Fruit fly (Drosophila melanogaster) whole organism, embryonic: Measurements from ENCODE around the gene CG34353.

Source experiments
- Aef1 ChIP-seq: fragments of 200-800 bp; sonication (Bioruptor generic); IDR thresholded peaks from 3 replicates; pipeline ENCODE4 v1.3.6; 2022; ENCODE audit warnings: missing biosample characterization, missing genetic modification characterization
- Blimp-1 ChIP-seq: fragments of 200-800 bp; sonication (Bioruptor generic); optimal IDR thresholded peaks from 3 replicates; lab custom pipeline; 2018; ENCODE audit warnings: missing biosample characterization, missing genetic modification characterization, mild to moderate bottlenecking, moderate library complexity, missing genetic modification reagents
- CG10431 ChIP-seq: fragments of 200-800 bp; sonication (Bioruptor generic); optimal IDR thresholded peaks from 3 replicates; lab custom pipeline; 2018; ENCODE audit warnings: missing biosample characterization, mild to moderate bottlenecking, missing genetic modification characterization
- CG10565 ChIP-seq: fragments of 200-800 bp; sonication (Bioruptor generic); optimal IDR thresholded peaks from 3 replicates; lab custom pipeline; 2016; ENCODE audit warnings: missing biosample characterization, mild to moderate bottlenecking, missing genetic modification characterization
- CG11085 ChIP-seq: fragments of 200-800 bp; sonication (Bioruptor generic); IDR thresholded peaks from 2 replicates; pipeline ENCODE4 v1.3.6; 2022; ENCODE audit warnings: missing biosample characterization, missing genetic modification characterization
- CG11247 ChIP-seq: fragments of 200-800 bp; sonication (Bioruptor generic); IDR thresholded peaks from 2 replicates; pipeline ENCODE4 v1.3.6; 2022; ENCODE audit warnings: missing biosample characterization, missing genetic modification characterization
- CG11398 ChIP-seq: fragments of 200-800 bp; sonication (Bioruptor generic); optimal IDR thresholded peaks from 2 replicates; lab custom pipeline; 2016; ENCODE audit warnings: missing biosample characterization, missing genetic modification characterization
- CG12236 ChIP-seq: fragments of 200-800 bp; sonication (Bioruptor generic); optimal IDR thresholded peaks from 2 replicates; lab custom pipeline; 2016; ENCODE audit warnings: missing biosample characterization, missing genetic modification characterization
- CG13894 ChIP-seq: fragments of 200-800 bp; sonication (Bioruptor generic); optimal IDR thresholded peaks from 3 replicates; lab custom pipeline; 2018; ENCODE audit warnings: missing biosample characterization, mild to moderate bottlenecking, missing genetic modification characterization, moderate library complexity
- CG15479 ChIP-seq: fragments of 200-800 bp; sonication (Bioruptor generic); optimal IDR thresholded peaks from 3 replicates; lab custom pipeline; 2019; ENCODE audit warnings: missing biosample characterization, mild to moderate bottlenecking, missing genetic modification characterization, moderate library complexity
- CG15601 ChIP-seq: fragments of 200-800 bp; sonication (Bioruptor generic); optimal IDR thresholded peaks from 3 replicates; lab custom pipeline; 2019; ENCODE audit warnings: missing biosample characterization, mild to moderate bottlenecking, missing genetic modification characterization, moderate library complexity
- CG17328 ChIP-seq: fragments of 200-800 bp; sonication (Bioruptor generic); IDR thresholded peaks from 2 replicates; pipeline ENCODE4 v1.3.6; 2022; ENCODE audit warnings: missing biosample characterization, missing genetic modification characterization
- CG18599 ChIP-seq: fragments of 200-800 bp; sonication (Bioruptor generic); optimal IDR thresholded peaks from 3 replicates; lab custom pipeline; 2017; ENCODE audit warnings: missing biosample characterization, missing genetic modification characterization, mild to moderate bottlenecking, moderate library complexity, missing genetic modification reagents
- CG2875 ChIP-seq: fragments of 200-800 bp; sonication (Bioruptor generic); optimal IDR thresholded peaks from 2 replicates; lab custom pipeline; 2017; ENCODE audit warnings: missing biosample characterization, mild to moderate bottlenecking, missing genetic modification characterization, missing genetic modification reagents
- CG2889 ChIP-seq: fragments of 200-800 bp; sonication (Bioruptor generic); IDR thresholded peaks from 3 replicates; pipeline ENCODE4 v1.3.6; 2022; ENCODE audit warnings: missing biosample characterization, missing genetic modification characterization
- CG3065 ChIP-seq: fragments of 200-800 bp; sonication (Bioruptor generic); optimal IDR thresholded peaks from 2 replicates; lab custom pipeline; 2016; ENCODE audit warnings: missing biosample characterization, missing genetic modification characterization
- CG31365 ChIP-seq: fragments of 200-800 bp; sonication (Bioruptor generic); optimal IDR thresholded peaks from 2 replicates; lab custom pipeline; 2018; ENCODE audit warnings: missing biosample characterization, mild to moderate bottlenecking, missing genetic modification characterization
- CG3847 ChIP-seq: fragments of 200-800 bp; sonication (Bioruptor generic); IDR thresholded peaks from 2 replicates; pipeline ENCODE4 v1.3.6; 2022; ENCODE audit warnings: missing biosample characterization, missing genetic modification characterization
- CG3995 ChIP-seq: fragments of 200-800 bp; sonication (Bioruptor generic); optimal IDR thresholded peaks from 3 replicates; lab custom pipeline; 2016; ENCODE audit warnings: missing biosample characterization, missing genetic modification characterization
- CG6272 ChIP-seq: fragments of 200-800 bp; sonication (Bioruptor generic); IDR thresholded peaks from 2 replicates; pipeline ENCODE4 v1.3.6; 2022; ENCODE audit warnings: missing biosample characterization, missing genetic modification characterization
- CG7786 ChIP-seq: fragments of 200-800 bp; sonication (Bioruptor generic); optimal IDR thresholded peaks from 2 replicates; lab custom pipeline; 2016; ENCODE audit warnings: missing biosample characterization, missing genetic modification characterization
- CG9609 ChIP-seq: fragments of 200-800 bp; sonication (Bioruptor generic); optimal IDR thresholded peaks from 3 replicates; lab custom pipeline; 2016; ENCODE audit warnings: missing biosample characterization, missing genetic modification characterization
- CG9727 ChIP-seq: fragments of 200-800 bp; sonication (Bioruptor generic); optimal IDR thresholded peaks from 3 replicates; lab custom pipeline; 2017; ENCODE audit warnings: missing biosample characterization, mild to moderate bottlenecking, missing genetic modification characterization
- D19B ChIP-seq: fragments of 200-800 bp; sonication (Bioruptor generic); optimal IDR thresholded peaks from 2 replicates; lab custom pipeline; 2017; ENCODE audit warnings: missing biosample characterization, mild to moderate bottlenecking, missing genetic modification characterization
- Dll ChIP-seq: fragments of 200-800 bp; sonication (Bioruptor generic); IDR thresholded peaks from 4 replicates; pipeline ENCODE4 v1.3.6; 2022; ENCODE audit warnings: missing biosample characterization, missing genetic modification characterization; ENCODE audit not compliant: partially characterized antibody
- Elba2 ChIP-seq: fragments of 200-800 bp; sonication (Bioruptor generic); optimal IDR thresholded peaks from 3 replicates; lab custom pipeline; 2016; ENCODE audit warnings: missing biosample characterization, missing genetic modification characterization
- Fer2 ChIP-seq: fragments of 200-800 bp; sonication (Bioruptor generic); optimal IDR thresholded peaks from 2 replicates; lab custom pipeline; 2018; ENCODE audit warnings: missing biosample characterization, mild to moderate bottlenecking, missing genetic modification characterization, moderate library complexity
- HmgD ChIP-seq: fragments of 200-800 bp; sonication (Bioruptor generic); optimal IDR thresholded peaks from 3 replicates; lab custom pipeline; 2016; ENCODE audit warnings: missing biosample characterization, missing genetic modification characterization
- HmgZ ChIP-seq: fragments of 200-800 bp; sonication (Bioruptor generic); optimal IDR thresholded peaks from 2 replicates; lab custom pipeline; 2018; ENCODE audit warnings: missing biosample characterization, mild to moderate bottlenecking, missing genetic modification characterization
- Kr ChIP-seq: fragments of 200-800 bp; sonication (Bioruptor generic); optimal IDR thresholded peaks from 2 replicates; lab custom pipeline; 2017; ENCODE audit warnings: missing biosample characterization, mild to moderate bottlenecking, missing genetic modification characterization
- Mad ChIP-seq: fragments of 200-800 bp; sonication (Bioruptor generic); optimal IDR thresholded peaks from 2 replicates; lab custom pipeline; 2016; ENCODE audit warnings: missing biosample characterization, missing genetic modification characterization
- NfI ChIP-seq: fragments of 200-800 bp; sonication (Bioruptor generic); optimal IDR thresholded peaks from 3 replicates; lab custom pipeline; 2018; ENCODE audit warnings: missing biosample characterization, mild to moderate bottlenecking, missing genetic modification characterization, moderate library complexity
- Ravus ChIP-seq: fragments of 200-800 bp; sonication (Bioruptor generic); IDR thresholded peaks from 2 replicates; pipeline ENCODE4 v1.3.6; 2022; ENCODE audit warnings: missing biosample characterization, missing genetic modification characterization
- Rx ChIP-seq: fragments of 200-800 bp; sonication (Bioruptor generic); IDR thresholded peaks from 2 replicates; pipeline ENCODE4 v1.3.6; 2022; ENCODE audit warnings: missing biosample characterization, missing genetic modification characterization
- Six4 ChIP-seq: fragments of 200-800 bp; sonication (Bioruptor generic); optimal IDR thresholded peaks from 2 replicates; lab custom pipeline; 2016; ENCODE audit warnings: missing biosample characterization, missing genetic modification characterization
- ab ChIP-seq: fragments of 200-800 bp; sonication (Bioruptor generic); optimal IDR thresholded peaks from 2 replicates; lab custom pipeline; 2016; ENCODE audit warnings: missing biosample characterization, missing genetic modification characterization
- ac ChIP-seq: fragments of 200-800 bp; sonication (Bioruptor generic); optimal IDR thresholded peaks from 3 replicates; lab custom pipeline; 2017; ENCODE audit warnings: missing biosample characterization, mild to moderate bottlenecking, missing genetic modification characterization
- chif ChIP-seq, 2 experiments: fragments of 200-800 bp; sonication (Bioruptor generic); optimal IDR thresholded peaks; 3 replicates each; lab custom pipeline; 2016; ENCODE audit warnings: missing biosample characterization in 2 of 2, missing genetic modification characterization in 2 of 2
- cwo ChIP-seq: fragments of 200-800 bp; sonication (Bioruptor generic); optimal IDR thresholded peaks from 3 replicates; lab custom pipeline; 2017; ENCODE audit warnings: missing biosample characterization, missing genetic modification characterization, mild to moderate bottlenecking, moderate library complexity, missing genetic modification reagents
- dan ChIP-seq: fragments of 200-800 bp; sonication (Bioruptor generic); IDR thresholded peaks from 2 replicates; pipeline ENCODE4 v1.3.6; 2022; ENCODE audit warnings: missing biosample characterization, missing genetic modification characterization
- dati ChIP-seq: fragments of 200-800 bp; sonication (Bioruptor generic); IDR thresholded peaks from 2 replicates; pipeline ENCODE4 v1.3.6; 2022; ENCODE audit warnings: missing biosample characterization, missing genetic modification characterization
- fd64A ChIP-seq: fragments of 200-800 bp; sonication (Bioruptor generic); optimal IDR thresholded peaks from 3 replicates; lab custom pipeline; 2018; ENCODE audit warnings: missing biosample characterization, mild to moderate bottlenecking, missing genetic modification characterization
- h ChIP-seq: fragments of >200 bp; optimal IDR thresholded peaks from 2 replicates; lab custom pipeline; 2017
- salm ChIP-seq: fragments of 200-800 bp; sonication (Bioruptor generic); optimal IDR thresholded peaks from 2 replicates; lab custom pipeline; 2018; ENCODE audit warnings: missing biosample characterization, mild to moderate bottlenecking, missing genetic modification characterization
- seq ChIP-seq: fragments of 200-800 bp; sonication (Bioruptor generic); IDR thresholded peaks from 2 replicates; pipeline ENCODE4 v1.3.6; 2022; ENCODE audit warnings: missing biosample characterization, missing genetic modification characterization
- so ChIP-seq: fragments of 200-800 bp; sonication (Bioruptor generic); IDR thresholded peaks from 3 replicates; pipeline ENCODE4 v1.3.6; 2022; ENCODE audit warnings: missing biosample characterization, missing genetic modification characterization
- sob ChIP-seq: fragments of 200-800 bp; sonication (Bioruptor generic); IDR thresholded peaks from 2 replicates; pipeline ENCODE4 v1.3.6; 2022; ENCODE audit warnings: missing biosample characterization, missing genetic modification characterization
- tin ChIP-seq: fragments of 200-800 bp; sonication (Bioruptor generic); optimal IDR thresholded peaks from 3 replicates; lab custom pipeline; 2016; ENCODE audit warnings: missing biosample characterization, missing genetic modification characterization
- tio ChIP-seq: fragments of 200-800 bp; sonication (Bioruptor generic); optimal IDR thresholded peaks from 2 replicates; lab custom pipeline; 2017; ENCODE audit warnings: missing biosample characterization, missing genetic modification characterization, inconsistent platforms
- trem ChIP-seq: fragments of 200-800 bp; optimal IDR thresholded peaks from 3 replicates; lab custom pipeline; 2019; ENCODE audit warnings: missing biosample characterization, mild to moderate bottlenecking, missing genetic modification characterization, moderate library complexity
- vfl ChIP-seq: fragments of 200-800 bp; sonication (Bioruptor generic); optimal IDR thresholded peaks from 2 replicates; lab custom pipeline; 2016; ENCODE audit warnings: missing biosample characterization, missing genetic modification characterization
- zen2 ChIP-seq: fragments of 200-800 bp; sonication (Bioruptor generic); IDR thresholded peaks from 3 replicates; pipeline ENCODE4 v1.3.6; 2022; ENCODE audit warnings: missing biosample characterization, missing genetic modification characterization; ENCODE audit not compliant: partially characterized antibody
- zf30C ChIP-seq: fragments of 200-800 bp; sonication (Bioruptor generic); optimal IDR thresholded peaks from 3 replicates; lab custom pipeline; 2018; ENCODE audit warnings: missing biosample characterization, mild to moderate bottlenecking, missing genetic modification characterization

CG34353 gene

dm6 chr3R:27953890-27954289, 48.2 kb upstream of the CG34353 start, which contains the start of gene CG4951 (continued):
- no peak for TF ChIP-seq tio (GFP tag; lab: Kevin White, UChicago)
- no peak for TF ChIP-seq ab
- no peak for TF ChIP-seq CG9609 (GFP tag; lab: Kevin White, UChicago)
- no peak for TF ChIP-seq CG10431
- TF ChIP-seq Aef1 = peak; percentile 94
- TF ChIP-seq Elba2 = no peak
- no peak for TF ChIP-seq CG11247
- no peak for TF ChIP-seq Mad (GFP tag; lab: Kevin White, UChicago)
- TF ChIP-seq so = no peak
- TF ChIP-seq CG11085 (GFP tag; lab: Robert Waterston, UW) = no peak
- no peak for TF ChIP-seq D19B (GFP tag; lab: Kevin White, UChicago)
- no peak for TF ChIP-seq CG3065
- TF ChIP-seq CG6272 (GFP tag; lab: Robert Waterston, UW) = no peak
- TF ChIP-seq HmgZ (tag; lab: Kevin White, UChicago) = peak; percentile 47
- no peak for TF ChIP-seq vfl (GFP tag; lab: Kevin White, UChicago)
- no peak for TF ChIP-seq CG2875 (GFP tag; lab: Kevin White, UChicago)
- TF ChIP-seq tin (GFP tag; lab: Kevin White, UChicago) = no peak
- TF ChIP-seq zf30C (GFP tag; lab: Kevin White, UChicago) = no peak
- TF ChIP-seq seq (GFP tag; lab: Robert Waterston, UW) = no peak
- no peak for TF ChIP-seq sob (GFP tag; lab: Robert Waterston, UW)
- TF ChIP-seq h (lab: Kevin White, UChicago) = no peak
- TF ChIP-seq Fer2 = no peak
- TF ChIP-seq trem = peak; percentile 66
- TF ChIP-seq Kr (GFP tag; lab: Kevin White, UChicago) = no peak
- TF ChIP-seq CG12236 (GFP tag; lab: Kevin White, UChicago) = no peak
- TF ChIP-seq NfI (GFP tag; lab: Kevin White, UChicago) = no peak
- no peak for TF ChIP-seq CG3995 (GFP tag; lab: Kevin White, UChicago)
- TF ChIP-seq zen2 (GFP tag; lab: Robert Waterston, UW) = peak; percentile 63
- peak; percentile 56 for TF ChIP-seq CG3847 (GFP tag; lab: Robert Waterston, UW)
- TF ChIP-seq CG15601 = no peak
- TF ChIP-seq Blimp-1 (GFP tag; lab: Kevin White, UChicago) = no peak
- TF ChIP-seq Dll = peak; percentile 62; the same call in 2 of the 4 replicates
- TF ChIP-seq CG15479 = no peak
- no peak for TF ChIP-seq CG18599 (GFP tag; lab: Kevin White, UChicago)
- no peak for TF ChIP-seq HmgD (GFP tag; lab: Kevin White, UChicago)
- TF ChIP-seq CG17328 (GFP tag; lab: Robert Waterston, UW) = no peak
- no peak for TF ChIP-seq dati (GFP tag; lab: Robert Waterston, UW)
- no peak for TF ChIP-seq CG13894 (tag; lab: Kevin White, UChicago)
- TF ChIP-seq dan = no peak
- no peak for TF ChIP-seq fd64A (GFP tag; lab: Kevin White, UChicago)
- no peak for TF ChIP-seq salm (tag; lab: Kevin White, UChicago)
- TF ChIP-seq Rx = no peak
- TF ChIP-seq CG10565 (GFP tag; lab: Kevin White, UChicago) = no peak
- no peak for TF ChIP-seq CG11398
- TF ChIP-seq Ravus (GFP tag; lab: Robert Waterston, UW) = no peak
- no peak for TF ChIP-seq CG9727
- no peak for TF ChIP-seq ac (GFP tag; lab: Kevin White, UChicago)
- TF ChIP-seq CG7786 (GFP tag; lab: Kevin White, UChicago) = no peak
- no peak for TF ChIP-seq CG2889 (GFP tag; lab: Robert Waterston, UW)
- TF ChIP-seq Six4 (GFP tag; lab: Kevin White, UChicago) = no peak
- TF ChIP-seq chif (GFP tag; optimal IDR thresholded peaks at IDR 0.05; lab: Kevin White, UChicago) = no peak
- TF ChIP-seq cwo = no peak
- TF ChIP-seq CG31365 (tag; lab: Kevin White, UChicago) = no peak
